Fruit fly (Drosophila melanogaster) S2 (cell line): Measurements from ENCODE around the gene CG32669.

Experiments used
- CG8478 ChIP-seq: fragments of >200 bp; optimal IDR thresholded peaks from 2 replicates; lab custom pipeline; 2018
- CTCF ChIP-seq, 2 experiments: fragments of >200 bp; optimal IDR thresholded peaks; 2 replicates each; lab custom pipeline; 2018

CG32669 gene

dm6 chrX:10822678-10823440 lies 22.0 kb downstream of the CG32669 start:
- TF ChIP-seq CG8478 (lab: Kevin White, UChicago) (no peak), CTCF (optimal IDR thresholded peaks at IDR 0.05; lab: Kevin White, UChicago) (no peak)

dm6 chrX:10822096-10822495 lies 22.8 kb downstream of the CG32669 start:
- TF ChIP-seq CG8478 (lab: Kevin White, UChicago), result no peak
- TF ChIP-seq CTCF (optimal IDR thresholded peaks at IDR 0.05; lab: Kevin White, UChicago), result no peak

dm6 chrX:10820741-10821140 lies 24.1 kb downstream of the CG32669 start:
- no peak for TF ChIP-seq CTCF (optimal IDR thresholded peaks at IDR 0.05; lab: Kevin White, UChicago)
- no peak for TF ChIP-seq CG8478 (lab: Kevin White, UChicago)

- TF ChIP-seq CG8478 (lab: Kevin White, UChicago) (no peak), CTCF (optimal IDR thresholded peaks at IDR 0.05; lab: Kevin White, UChicago) (no peak)
Observed at dm6 chrX:10816856-10817255, 28.0 kb downstream of the CG32669 start.

- TF ChIP-seq CG8478 (lab: Kevin White, UChicago), result no peak
Observed at dm6 chrX:10815511-10816080, 29.3 kb downstream of the CG32669 start.

- no peak for TF ChIP-seq CG8478 (lab: Kevin White, UChicago)
- no peak for TF ChIP-seq CTCF (optimal IDR thresholded peaks at IDR 0.05; lab: Kevin White, UChicago)
Observed at dm6 chrX:10814832-10815372, 30.0 kb downstream of the CG32669 start.

- TF ChIP-seq CTCF (optimal IDR thresholded peaks at IDR 0.05; lab: Kevin White, UChicago), result no peak
- no peak for TF ChIP-seq CG8478 (lab: Kevin White, UChicago)
Observed at dm6 chrX:10814113-10814512, 30.8 kb downstream of the CG32669 start.

- no peak for TF ChIP-seq CTCF (optimal IDR thresholded peaks at IDR 0.05; lab: Kevin White, UChicago)
- TF ChIP-seq CG8478 (lab: Kevin White, UChicago), result no peak
Observed at dm6 chrX:10808684-10809083, 36.2 kb downstream of the CG32669 start.

dm6 chrX:10806718-10807412 lies 38.0 kb downstream of the CG32669 start:
- TF ChIP-seq CG8478 (lab: Kevin White, UChicago) (no peak), CTCF (optimal IDR thresholded peaks at IDR 0.05; lab: Kevin White, UChicago) (no peak)

- TF ChIP-seq CTCF (optimal IDR thresholded peaks at IDR 0.05; lab: Kevin White, UChicago) (no peak), CG8478 (lab: Kevin White, UChicago) (no peak)
Observed at dm6 chrX:10805651-10806191, 39.2 kb downstream of the CG32669 start.

- TF ChIP-seq CTCF (optimal IDR thresholded peaks at IDR 0.05; lab: Kevin White, UChicago) (no peak), CG8478 (lab: Kevin White, UChicago) (no peak)
Observed at dm6 chrX:10804042-10804441, 40.8 kb downstream of the CG32669 start.

dm6 chrX:10802457-10803378 lies 42.2 kb downstream of the CG32669 start:
- no peak for TF ChIP-seq CTCF (optimal IDR thresholded peaks at IDR 0.05; lab: Kevin White, UChicago)
- no peak for TF ChIP-seq CG8478 (lab: Kevin White, UChicago)

- no peak for TF ChIP-seq CG8478 (lab: Kevin White, UChicago)
- no peak for TF ChIP-seq CTCF (optimal IDR thresholded peaks at IDR 0.05; lab: Kevin White, UChicago)
Observed at dm6 chrX:10801827-10802456, 42.9 kb downstream of the CG32669 start.
